Fruit fly (Drosophila melanogaster): ENCODE results near the gene sgg.

The sgg gene

dm6 chrX:2589446-2590038 is 44.2 kb upstream of the sgg start (continued):
- TF ChIP-seq CG13894 (tag; optimal IDR thresholded peaks at IDR 0.05) (peak; percentile 89), mirr (GFP tag; optimal IDR thresholded peaks at IDR 0.05) (peak; percentile 63), Rfx (GFP tag; IDR thresholded peaks at IDR 0.05) (peak; percentile 99), CG6683 (GFP tag; optimal IDR thresholded peaks at IDR 0.05) (peak; percentile 78), Bgb (GFP tag; IDR thresholded peaks at IDR 0.05; ENCODE audit: partially characterized antibody) (no peak), CG17612 (GFP tag; IDR thresholded peaks at IDR 0.05) (peak; percentile 91), slbo (GFP tag; IDR thresholded peaks at IDR 0.05) (peak; percentile 98), CG8478 (optimal IDR thresholded peaks at IDR 0.05) (no peak), Lim3 (GFP tag; IDR thresholded peaks at IDR 0.05) (peak; percentile 71), BEAF-32 (GFP tag; optimal IDR thresholded peaks at IDR 0.05) (no peak), CG8290 (GFP tag; optimal IDR thresholded peaks at IDR 0.05) (peak; percentile 29), CG8290 (tag; optimal IDR thresholded peaks at IDR 0.05) (peak in 1 of 2 experiments; percentile 99), sima (GFP tag; optimal IDR thresholded peaks at IDR 0.05) (peak; percentile 48), CG16779 (GFP tag; IDR thresholded peaks at IDR 0.05) (peak; percentile 96), ind (GFP tag; optimal IDR thresholded peaks at IDR 0.05) (peak; percentile 95), pita (GFP tag; optimal IDR thresholded peaks at IDR 0.05) (no peak), Ets65A (GFP tag) (peak; percentile 99), sisA (GFP tag; IDR thresholded peaks at IDR 0.05) (peak; percentile 92), CG34422 (GFP tag; IDR thresholded peaks at IDR 0.05) (peak; percentile 96), sug (tag; optimal IDR thresholded peaks at IDR 0.05) (peak; percentile 70), CG18764 (GFP tag; optimal IDR thresholded peaks at IDR 0.05) (peak; percentile 78), Mrtf (GFP tag; IDR thresholded peaks at IDR 0.05) (peak; percentile 95), E2f1 (GFP tag; IDR thresholded peaks at IDR 0.05) (peak; percentile 90), lmd (GFP tag; IDR thresholded peaks at IDR 0.05) (peak; percentile 95), CG13624 (GFP tag; optimal IDR thresholded peaks at IDR 0.05) (peak; percentile 96), CG33213 (GFP tag; optimal IDR thresholded peaks at IDR 0.05) (peak; percentile 81), Ssrp (tag; optimal IDR thresholded peaks at IDR 0.05) (peak; percentile 84), CG7556 (GFP tag; optimal IDR thresholded peaks at IDR 0.05) (peak; percentile 91), pum (GFP tag; optimal IDR thresholded peaks at IDR 0.05) (peak; percentile 93), CG9609 (GFP tag; optimal IDR thresholded peaks at IDR 0.05) (peak; percentile 92), eyg (GFP tag; optimal IDR thresholded peaks at IDR 0.05) (peak; percentile 93), unpg (GFP tag; optimal IDR thresholded peaks at IDR 0.05) (peak; percentile 89), bsh (GFP tag; optimal IDR thresholded peaks at IDR 0.05) (peak; percentile 51 to 83), CG15696 (tag; optimal IDR thresholded peaks at IDR 0.05) (peak; percentile 52), slp2 (GFP tag; optimal IDR thresholded peaks at IDR 0.05) (peak; percentile 90), MTF-1 (GFP tag; optimal IDR thresholded peaks at IDR 0.05; ENCODE audit: borderline replicate concordance) (peak; percentile 76), seq (GFP tag; IDR thresholded peaks at IDR 0.05) (peak; percentile 87), Ravus (GFP tag; IDR thresholded peaks at IDR 0.05) (peak; percentile 70), CG8281 (tag; optimal IDR thresholded peaks at IDR 0.05) (peak; percentile 63), CG7372 (GFP tag; IDR thresholded peaks at IDR 0.05) (peak; percentile 90), knrl (GFP tag; IDR thresholded peaks at IDR 0.05; ENCODE audit: partially characterized antibody) (no peak), Dad (GFP tag; optimal IDR thresholded peaks at IDR 0.05) (peak; percentile 93), CG1647 (GFP tag; optimal IDR thresholded peaks at IDR 0.05) (peak; percentile 93), aop (GFP tag; IDR thresholded peaks at IDR 0.05) (no peak; the same call in 1 of the 2 replicates), pan (optimal IDR thresholded peaks at IDR 0.05) (no peak), pan (GFP tag; optimal IDR thresholded peaks at IDR 0.05 in 1 of 2, IDR thresholded peaks at IDR 0.05 in 1 of 2) (peak in 1 of 2 experiments; percentile 94), CG10431 (GFP tag; optimal IDR thresholded peaks at IDR 0.05) (no peak), H2.0 (GFP tag; IDR thresholded peaks at IDR 0.05) (peak; percentile 90), Dip2 (GFP tag; IDR thresholded peaks at IDR 0.05) (no peak), CG4730 (GFP tag; IDR thresholded peaks at IDR 0.05) (peak; percentile 88), Drgx (GFP tag; IDR thresholded peaks at IDR 0.05) (peak; percentile 97), CG11093 (GFP tag; IDR thresholded peaks at IDR 0.05) (peak; percentile 83)

All from whole organism, embryonic.